Fruit fly (Drosophila melanogaster) whole organism, adult: ENCODE data around the gene Wdr92.

Experiments
- CG33017 ChIP-seq: fragments of 200-800 bp; sonication (Bioruptor generic); optimal IDR thresholded peaks from 2 replicates; lab custom pipeline; 2018; ENCODE audit warnings: missing biosample characterization, mild to moderate bottlenecking, missing genetic modification characterization, moderate library complexity
- kay ChIP-seq: fragments of 200-800 bp; sonication (Bioruptor generic); peaks from one replicate; lab custom pipeline; 2016; ENCODE audit warnings: missing biosample characterization, missing genetic modification characterization, borderline replicate concordance
- ovo ChIP-seq: fragments of 200-800 bp; sonication (Bioruptor generic); optimal IDR thresholded peaks from 2 replicates; lab custom pipeline; 2016; ENCODE audit warnings: missing biosample characterization, missing genetic modification characterization
- tj ChIP-seq: fragments of 200-800 bp; sonication (Bioruptor generic); optimal IDR thresholded peaks from 3 replicates; lab custom pipeline; 2017; ENCODE audit warnings: missing biosample characterization, mild to moderate bottlenecking, missing genetic modification characterization, moderate library complexity

- TF ChIP-seq kay (GFP tag; lab: Kevin White, UChicago) (no peak), tj (no peak), ovo (GFP tag; lab: Kevin White, UChicago) (no peak), CG33017 (tag; lab: Kevin White, UChicago) (no peak)
Observed at dm6 chr3L:17904593-17904992, 3.4 kb upstream of the Wdr92 start.
